Fruit fly (Drosophila melanogaster): ENCODE data around the gene CG3223.

Gene CG3223

dm6 chr3R:8009080-8009620 lies at the start of gene CG3223, which contains the start of gene CG11052:
TSS of gene CG3223 (plus strand) at chr3R:8009400.
TSS of gene CG11052 (minus strand) at chr3R:8009297.
- no peak for TF ChIP-seq noc (tag; optimal IDR thresholded peaks at IDR 0.05)

- no peak for TF ChIP-seq noc (tag; optimal IDR thresholded peaks at IDR 0.05)
These were observed 47.9 kb upstream of the CG3223 start for dm6 chr3R:7961348-7961747.

DNA sequence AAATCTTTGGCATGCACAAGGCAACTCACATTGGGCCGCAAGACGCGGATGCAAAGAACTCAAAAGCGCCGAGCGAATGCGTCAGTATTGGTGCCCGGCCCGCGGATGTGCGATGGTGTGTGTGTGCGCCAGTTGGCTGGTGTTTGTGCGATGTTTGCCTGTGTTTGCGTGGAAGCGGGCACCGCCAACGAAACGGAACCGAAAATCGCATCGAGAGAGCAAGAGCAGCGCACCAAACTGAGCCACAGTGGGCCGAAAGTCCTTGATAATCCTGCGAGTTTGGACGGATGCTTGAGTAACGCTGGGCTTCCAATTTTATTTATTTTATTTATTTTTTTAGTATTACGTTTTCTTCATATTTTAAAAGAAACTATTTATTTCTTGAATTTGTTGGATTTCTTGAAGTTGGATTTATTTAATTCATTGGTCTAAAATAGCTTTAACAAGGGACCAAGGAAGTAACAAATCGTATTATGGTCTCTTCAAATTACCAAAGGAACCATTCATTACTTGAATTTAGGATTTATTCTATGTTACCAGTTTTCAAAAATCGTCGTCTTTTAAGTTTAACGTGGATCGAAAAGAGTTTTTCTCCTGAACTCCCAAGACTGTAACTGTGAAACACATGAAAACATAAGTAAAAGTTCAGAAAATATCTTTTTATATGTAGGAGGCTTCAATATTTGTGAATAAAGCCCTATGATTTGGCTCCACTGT lies 46.3 kb upstream of the CG3223 start:
- no peak for TF ChIP-seq noc (tag; optimal IDR thresholded peaks at IDR 0.05)

dm6 chr3R:7963495-7964132 lies 45.6 kb upstream of the CG3223 start:
- no peak for TF ChIP-seq noc (tag; optimal IDR thresholded peaks at IDR 0.05)

DNA sequence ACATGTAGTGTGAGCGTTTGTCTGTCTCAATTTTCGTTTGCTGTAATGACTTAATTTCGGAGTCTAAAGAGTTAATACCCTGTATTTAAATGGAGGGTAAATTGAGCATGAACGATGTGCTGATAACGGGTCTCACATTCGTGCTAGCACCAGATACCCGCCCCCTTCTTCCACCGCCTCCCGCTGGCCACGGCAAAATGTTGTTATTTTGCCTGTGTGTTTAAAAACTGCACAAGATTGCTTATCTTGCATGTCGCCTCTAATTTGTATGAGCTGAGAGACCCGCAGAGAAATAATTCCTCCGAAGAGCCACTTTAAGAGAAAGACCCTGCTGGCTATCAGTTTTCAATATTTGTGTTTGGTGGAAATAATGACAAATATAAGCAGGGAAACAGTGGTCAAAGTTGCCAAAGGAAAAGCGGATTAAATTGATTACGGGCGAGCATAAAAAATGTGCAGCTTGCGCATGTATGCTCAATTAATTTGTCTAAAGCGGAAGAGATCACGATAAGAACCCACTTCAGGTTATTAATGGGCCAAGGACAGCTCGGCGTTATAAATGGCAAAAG lies 44.4 kb upstream of the CG3223 start:
- TF ChIP-seq noc (tag; optimal IDR thresholded peaks at IDR 0.05) = peak; percentile 19

DNA sequence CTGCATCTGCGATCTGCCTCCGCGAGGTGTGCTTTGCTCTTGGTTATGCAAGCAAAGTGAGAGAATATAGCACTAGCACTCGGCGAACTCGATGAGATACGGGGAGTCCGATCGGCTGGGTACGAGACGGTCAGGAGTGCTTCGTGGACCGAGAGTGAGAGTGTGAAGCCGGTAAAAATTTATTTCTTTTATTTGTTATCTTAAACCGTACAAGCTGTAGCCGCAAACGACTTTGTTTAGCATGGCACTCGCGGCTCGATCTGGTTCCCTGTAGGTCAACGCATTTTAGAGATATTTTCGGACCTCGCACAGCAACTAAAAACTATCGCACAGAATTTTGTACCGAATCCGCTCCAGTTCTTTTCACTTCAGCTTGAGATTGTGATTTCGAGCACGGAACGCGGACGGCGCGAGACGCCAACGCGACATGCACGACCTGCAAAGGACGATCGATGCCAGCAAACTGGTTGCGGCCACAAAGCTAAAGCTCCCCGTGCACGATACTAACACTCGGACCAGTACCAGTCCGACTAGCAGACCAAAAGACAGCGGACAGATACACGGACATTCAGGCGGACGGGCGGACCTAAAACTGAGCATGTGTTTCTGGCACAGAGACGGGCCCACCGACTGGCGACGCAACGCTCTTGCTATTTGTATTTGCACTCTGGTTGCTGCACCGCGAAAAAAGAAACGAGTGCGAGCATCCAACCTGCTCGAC lies 42.5 kb upstream of the CG3223 start:
- no peak for TF ChIP-seq noc (tag; optimal IDR thresholded peaks at IDR 0.05)

DNA sequence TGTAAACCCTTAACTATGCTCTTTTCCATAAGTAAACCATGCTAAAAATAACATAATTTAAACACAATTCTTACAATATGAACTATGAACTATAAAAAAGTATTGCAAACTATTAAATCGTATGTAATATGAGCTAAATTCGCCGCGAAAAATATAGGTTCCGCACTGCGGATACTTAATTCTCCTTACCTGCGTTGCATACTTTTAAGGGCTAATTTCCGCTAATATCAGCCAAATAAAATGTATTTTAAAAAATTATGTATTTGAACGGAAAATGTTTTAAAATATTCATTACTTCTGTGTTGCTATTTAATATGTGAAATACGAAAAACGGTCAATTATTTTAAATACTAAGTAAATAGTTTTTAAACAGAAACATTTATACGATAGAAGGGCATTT lies 41.9 kb upstream of the CG3223 start, which contains the start of gene dsx:
Gene dsx, minus strand, starts transcription at position 62 of the 400 bp plus-strand sequence.
- TF ChIP-seq noc (tag; optimal IDR thresholded peaks at IDR 0.05) = no peak

dm6 chr3R:7967801-7968200 lies 41.4 kb upstream of the CG3223 start:
- TF ChIP-seq noc (tag; optimal IDR thresholded peaks at IDR 0.05) = no peak

dm6 chr3R:7968958-7969701 lies 40.1 kb upstream of the CG3223 start:
- TF ChIP-seq noc (tag; optimal IDR thresholded peaks at IDR 0.05) = no peak

DNA sequence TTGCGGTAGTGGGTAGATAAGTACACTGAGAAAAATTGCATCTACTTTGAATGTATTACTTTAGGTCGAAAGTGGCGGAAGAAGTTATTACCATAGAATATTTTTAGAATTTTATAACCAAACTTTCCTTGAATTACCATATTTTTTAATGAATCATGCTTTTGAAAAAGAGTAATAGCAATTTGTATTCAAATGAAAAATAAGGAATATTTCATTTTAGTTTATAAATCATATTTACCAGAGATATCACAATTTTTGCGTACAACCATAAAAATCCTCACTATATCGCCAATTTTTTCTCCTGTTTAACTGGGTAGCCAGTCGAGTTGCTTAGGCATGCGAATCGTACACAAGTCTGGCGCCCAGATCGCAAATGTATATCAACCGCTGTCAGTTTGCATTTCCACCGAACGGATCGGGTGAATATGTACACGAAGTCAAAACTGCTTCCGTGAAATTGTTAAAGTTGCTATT lies 39.5 kb upstream of the CG3223 start:
- no peak for TF ChIP-seq noc (tag; optimal IDR thresholded peaks at IDR 0.05)

dm6 chr3R:7970640-7971039 lies 38.6 kb upstream of the CG3223 start:
- TF ChIP-seq noc (tag; optimal IDR thresholded peaks at IDR 0.05) = no peak

DNA sequence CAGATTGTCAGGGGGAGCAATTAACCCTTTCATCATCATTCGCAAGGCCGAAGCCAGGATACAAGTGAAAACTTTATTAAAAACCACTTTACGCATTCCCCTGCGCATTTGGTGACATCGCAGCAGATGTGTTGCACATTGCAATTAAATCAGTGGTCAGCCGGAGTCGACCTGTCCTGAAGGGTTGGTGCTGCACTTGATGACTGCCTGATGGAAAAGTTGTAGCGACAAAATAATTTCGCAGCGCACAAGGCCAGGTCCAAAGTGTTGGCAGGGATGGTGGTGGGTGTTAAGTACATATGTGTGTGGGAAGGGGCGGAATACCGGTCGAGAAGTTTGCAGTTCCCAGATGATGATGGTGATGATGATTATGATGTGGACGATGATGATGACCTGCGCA lies 37.0 kb upstream of the CG3223 start:
- no peak for TF ChIP-seq noc (tag; optimal IDR thresholded peaks at IDR 0.05)

dm6 chr3R:7973049-7973448 lies 36.2 kb upstream of the CG3223 start:
- TF ChIP-seq noc (tag; optimal IDR thresholded peaks at IDR 0.05) = no peak

dm6 chr3R:7977011-7977925 lies 31.9 kb upstream of the CG3223 start:
- TF ChIP-seq noc (tag; optimal IDR thresholded peaks at IDR 0.05) = peak; percentile 58
